Fruit fly (Drosophila melanogaster) Kc167 (cell line): ENCODE data around the gene Srp72.

Experiments
- Myc ChIP-seq: fragments of >200 bp; optimal IDR thresholded peaks from 2 replicates; lab custom pipeline; 2017; ENCODE audit warnings: missing external identifiers
- Sin3A ChIP-seq: fragments of >200 bp; optimal IDR thresholded peaks from 2 replicates; lab custom pipeline; 2018; ENCODE audit warnings: missing external identifiers
- h ChIP-seq: fragments of >200 bp; optimal IDR thresholded peaks from 3 replicates; lab custom pipeline; 2018; ENCODE audit warnings: missing external identifiers
- insv ChIP-seq: fragments of >200 bp; optimal IDR thresholded peaks from 3 replicates; lab custom pipeline; 2018; ENCODE audit warnings: missing external identifiers
- psq ChIP-seq: fragments of >200 bp; optimal IDR thresholded peaks from 2 replicates; lab custom pipeline; 2017; ENCODE audit warnings: missing external identifiers
- ttk ChIP-seq: sonication (Bioruptor generic); optimal IDR thresholded peaks from 2 replicates; lab custom pipeline; 2017; ENCODE audit warnings: missing external identifiers

Gene Srp72

dm6 chr3R:20588480-20588785 lies at the start of gene Srp72:
Srp72 (plus strand) TSS chr3R:20588711.
- no peak for TF ChIP-seq Sin3A (lab: Kevin White, UChicago)
- no peak for TF ChIP-seq ttk (lab: Kevin White, UChicago)
- no peak for TF ChIP-seq psq (lab: Kevin White, UChicago)
- TF ChIP-seq insv = no peak
- TF ChIP-seq Myc (lab: Kevin White, UChicago) = no peak
- no peak for TF ChIP-seq h (lab: Kevin White, UChicago)

- TF ChIP-seq h (lab: Kevin White, UChicago) (no peak), ttk (lab: Kevin White, UChicago) (no peak), Myc (lab: Kevin White, UChicago) (no peak), insv (no peak), Sin3A (lab: Kevin White, UChicago) (no peak), psq (lab: Kevin White, UChicago) (no peak)
Measured at dm6 chr3R:20542283-20543144, 46.0 kb upstream of the Srp72 start.

- no peak for TF ChIP-seq Myc (lab: Kevin White, UChicago)
- TF ChIP-seq Sin3A (lab: Kevin White, UChicago) = no peak
- no peak for TF ChIP-seq ttk (lab: Kevin White, UChicago)
Measured at dm6 chr3R:20543220-20543619, 45.3 kb upstream of the Srp72 start.

- TF ChIP-seq Myc (lab: Kevin White, UChicago) = no peak
Measured at dm6 chr3R:20543719-20544118, 44.8 kb upstream of the Srp72 start.

- TF ChIP-seq ttk (lab: Kevin White, UChicago) (no peak), Sin3A (lab: Kevin White, UChicago) (no peak), insv (no peak), Myc (lab: Kevin White, UChicago) (no peak), h (lab: Kevin White, UChicago) (no peak), psq (lab: Kevin White, UChicago) (no peak)
Measured at dm6 chr3R:20544952-20545351, 43.6 kb upstream of the Srp72 start.

dm6 chr3R:20545678-20546077 lies 42.8 kb upstream of the Srp72 start:
- TF ChIP-seq ttk (lab: Kevin White, UChicago) (no peak), insv (no peak), h (lab: Kevin White, UChicago) (no peak), Myc (lab: Kevin White, UChicago) (no peak)

dm6 chr3R:20546662-20547620 lies 41.6 kb upstream of the Srp72 start:
- TF ChIP-seq Sin3A (lab: Kevin White, UChicago) = no peak
- TF ChIP-seq psq (lab: Kevin White, UChicago) = no peak
- no peak for TF ChIP-seq insv
- no peak for TF ChIP-seq ttk (lab: Kevin White, UChicago)
- TF ChIP-seq h (lab: Kevin White, UChicago) = no peak
- TF ChIP-seq Myc (lab: Kevin White, UChicago) = no peak

- TF ChIP-seq Sin3A (lab: Kevin White, UChicago) (no peak), insv (no peak), Myc (lab: Kevin White, UChicago) (no peak), ttk (lab: Kevin White, UChicago) (no peak), psq (lab: Kevin White, UChicago) (no peak), h (lab: Kevin White, UChicago) (no peak)
Measured at dm6 chr3R:20547758-20548157, 40.8 kb upstream of the Srp72 start.

dm6 chr3R:20548255-20548654 lies 40.3 kb upstream of the Srp72 start:
- no peak for TF ChIP-seq h (lab: Kevin White, UChicago)

dm6 chr3R:20549017-20549854 lies 39.3 kb upstream of the Srp72 start:
- TF ChIP-seq h (lab: Kevin White, UChicago) = no peak

dm6 chr3R:20549855-20550603 lies 38.5 kb upstream of the Srp72 start:
- TF ChIP-seq ttk (lab: Kevin White, UChicago) (no peak), h (lab: Kevin White, UChicago) (no peak), insv (no peak), Myc (lab: Kevin White, UChicago) (no peak), Sin3A (lab: Kevin White, UChicago) (no peak), psq (lab: Kevin White, UChicago) (no peak)
